Fruit fly (Drosophila melanogaster) whole organism, wandering third instar larva: ENCODE measurements around the gene Osbp.

Experiments used
- Abd-B ChIP-seq: fragments of >200 bp; optimal IDR thresholded peaks from 2 replicates; lab custom pipeline; 2017; ENCODE audit warnings: missing biosample characterization, missing genetic modification characterization
- CG9705 ChIP-seq: fragments of 200-800 bp; sonication (Bioruptor generic); optimal IDR thresholded peaks from 2 replicates; lab custom pipeline; 2018; ENCODE audit warnings: missing biosample characterization, mild to moderate bottlenecking, missing genetic modification characterization
- CrebA ChIP-seq: fragments of 200-800 bp; sonication (Bioruptor generic); optimal IDR thresholded peaks from 2 replicates; lab custom pipeline; 2016; ENCODE audit warnings: missing biosample characterization, mild to moderate bottlenecking, missing genetic modification characterization, borderline replicate concordance
- Dfd ChIP-seq: fragments of >200 bp; optimal IDR thresholded peaks from 2 replicates; lab custom pipeline; 2017; ENCODE audit warnings: missing biosample characterization, missing genetic modification characterization
- Dif ChIP-seq: fragments of 200-275, 200-300 bp; sonication (Bioruptor generic); optimal IDR thresholded peaks from 2 replicates; lab custom pipeline; 2018; ENCODE audit warnings: missing biosample characterization, missing genetic modification characterization; ENCODE audit not compliant: partially characterized antibody
- GATAd ChIP-seq: sonication (Bioruptor generic); optimal IDR thresholded peaks from 2 replicates; lab custom pipeline; 2016; ENCODE audit warnings: missing biosample characterization, missing genetic modification characterization
- HLH106 ChIP-seq: fragments of 200-800 bp; optimal IDR thresholded peaks from 3 replicates; lab custom pipeline; 2019; ENCODE audit warnings: missing biosample characterization, mild to moderate bottlenecking, missing genetic modification characterization, moderate library complexity
- Hnf4 ChIP-seq: fragments of 200-800 bp; sonication (Bioruptor generic); optimal IDR thresholded peaks from 2 replicates; lab custom pipeline; 2016; ENCODE audit warnings: missing biosample characterization, mild to moderate bottlenecking, missing genetic modification characterization
- Jra ChIP-seq: sonication (Bioruptor generic); optimal IDR thresholded peaks from 2 replicates; lab custom pipeline; 2016; ENCODE audit warnings: missing biosample characterization, missing genetic modification characterization
- Mio ChIP-seq: sonication (Bioruptor generic); optimal IDR thresholded peaks from 2 replicates; lab custom pipeline; 2016; ENCODE audit warnings: missing biosample characterization, missing genetic modification characterization
- Myc ChIP-seq: fragments of >200 bp; optimal IDR thresholded peaks from 2 replicates; lab custom pipeline; 2017
- N ChIP-seq: fragments of >200 bp; optimal IDR thresholded peaks from 2 replicates; lab custom pipeline; 2018; ENCODE audit warnings: missing biosample characterization, missing external identifiers, missing genetic modification characterization
- Sp1 ChIP-seq: fragments of 200-800 bp; sonication (Bioruptor generic); optimal IDR thresholded peaks from 3 replicates; lab custom pipeline; 2019; ENCODE audit warnings: missing biosample characterization, mild to moderate bottlenecking, missing genetic modification characterization, moderate library complexity
- Vsx2 ChIP-seq: fragments of 200-300, 225-300 bp; sonication (Bioruptor generic); optimal IDR thresholded peaks from 2 replicates; lab custom pipeline; 2018; ENCODE audit warnings: missing biosample characterization, missing genetic modification characterization; ENCODE audit not compliant: partially characterized antibody
- br ChIP-seq: fragments of 200-800 bp; sonication (Bioruptor generic); optimal IDR thresholded peaks from 2 replicates; lab custom pipeline; 2016; ENCODE audit warnings: missing biosample characterization, missing genetic modification characterization
- brk ChIP-seq: fragments of 200-800 bp; sonication (Bioruptor generic); optimal IDR thresholded peaks from 2 replicates; lab custom pipeline; 2016; ENCODE audit warnings: missing biosample characterization, mild to moderate bottlenecking, missing genetic modification characterization
- dmrt93B ChIP-seq: fragments of 200-800 bp; sonication (Bioruptor generic); optimal IDR thresholded peaks from 2 replicates; lab custom pipeline; 2018; ENCODE audit warnings: missing biosample characterization, mild to moderate bottlenecking, missing genetic modification characterization
- dsf ChIP-seq: sonication (Bioruptor generic); optimal IDR thresholded peaks from 2 replicates; lab custom pipeline; 2016; ENCODE audit warnings: missing biosample characterization, missing genetic modification characterization, borderline replicate concordance
- ey ChIP-seq: fragments of 200-800 bp; sonication (Bioruptor generic); optimal IDR thresholded peaks from 2 replicates; lab custom pipeline; 2016; ENCODE audit warnings: missing biosample characterization, missing genetic modification characterization
- foxo ChIP-seq, 2 experiments: fragments of 200-800 bp; sonication (Bioruptor generic); optimal IDR thresholded peaks; 2 replicates in 1 of 2; 3 replicates in 1 of 2; lab custom pipeline; 2016 to 2017; ENCODE audit warnings: missing biosample characterization in 2 of 2, missing genetic modification characterization in 2 of 2
- fru ChIP-seq: fragments of 200-800 bp; sonication (Bioruptor generic); optimal IDR thresholded peaks from 3 replicates; lab custom pipeline; 2016; ENCODE audit warnings: missing biosample characterization, mild to moderate bottlenecking, missing genetic modification characterization
- h ChIP-seq: fragments of 200-800 bp; sonication (Bioruptor generic); optimal IDR thresholded peaks from 3 replicates; lab custom pipeline; 2016; ENCODE audit warnings: missing biosample characterization, mild to moderate bottlenecking, missing genetic modification characterization
- jim ChIP-seq: fragments of 175-275, 200-325 bp; sonication (Bioruptor generic); optimal IDR thresholded peaks from 2 replicates; lab custom pipeline; 2016; ENCODE audit warnings: missing biosample characterization, mild to moderate bottlenecking, missing genetic modification characterization
- lola ChIP-seq: fragments of >200 bp; optimal IDR thresholded peaks from 2 replicates; lab custom pipeline; 2017; ENCODE audit warnings: missing biosample characterization, missing genetic modification characterization
- pan ChIP-seq: fragments of >200 bp; optimal IDR thresholded peaks from 2 replicates; lab custom pipeline; 2017
- psq ChIP-seq: fragments of 200-800 bp; sonication (Bioruptor generic); optimal IDR thresholded peaks from 3 replicates; lab custom pipeline; 2017; ENCODE audit warnings: missing biosample characterization, mild to moderate bottlenecking, missing genetic modification characterization, moderate library complexity
- sage ChIP-seq: fragments of 200-800 bp; sonication (Bioruptor generic); optimal IDR thresholded peaks from 2 replicates; lab custom pipeline; 2016; ENCODE audit warnings: missing biosample characterization, mild to moderate bottlenecking, missing genetic modification characterization
- sv ChIP-seq: fragments of 200-800 bp; sonication (Bioruptor generic); optimal IDR thresholded peaks from 3 replicates; lab custom pipeline; 2016; ENCODE audit warnings: missing biosample characterization, missing genetic modification characterization
- tai ChIP-seq: sonication (Bioruptor generic); optimal IDR thresholded peaks from 2 replicates; lab custom pipeline; 2016; ENCODE audit warnings: missing biosample characterization, missing genetic modification characterization
- usp ChIP-seq: fragments of >200 bp; optimal IDR thresholded peaks from 2 replicates; lab custom pipeline; 2017; ENCODE audit warnings: missing biosample characterization, missing genetic modification characterization
- woc ChIP-seq: sonication (Bioruptor generic); optimal IDR thresholded peaks from 2 replicates; lab custom pipeline; 2016; ENCODE audit warnings: missing biosample characterization, mild to moderate bottlenecking, missing genetic modification characterization

Gene Osbp

dm6 chr3R:24934542-24934941 is 3.5 kb downstream of the Osbp start:
- no peak for TF ChIP-seq dmrt93B
- TF ChIP-seq h (GFP tag; lab: Kevin White, UChicago): no peak
- no peak for TF ChIP-seq pan (lab: Kevin White, UChicago)
- TF ChIP-seq dsf: no peak
- no peak for TF ChIP-seq CG9705 (GFP tag; lab: Kevin White, UChicago)
- no peak for TF ChIP-seq Sp1 (GFP tag; lab: Kevin White, UChicago)
- no peak for TF ChIP-seq foxo (GFP tag; optimal IDR thresholded peaks at IDR 0.05; lab: Kevin White, UChicago)
- TF ChIP-seq woc (GFP tag; lab: Kevin White, UChicago): no peak
- TF ChIP-seq Myc (lab: Kevin White, UChicago): no peak
- TF ChIP-seq ey (GFP tag; lab: Kevin White, UChicago): no peak

dm6 chr3R:24931856-24932255 is 6.2 kb downstream of the Osbp start, which contains the start of gene CG11771:
Gene CG11771, plus strand, starts transcription at chr3R:24932010.
- TF ChIP-seq Dif: no peak
- no peak for TF ChIP-seq usp (GFP tag; lab: Kevin White, UChicago)
- TF ChIP-seq Sp1 (GFP tag; lab: Kevin White, UChicago): no peak
- TF ChIP-seq psq (GFP tag; lab: Kevin White, UChicago): no peak
- TF ChIP-seq foxo (GFP tag; optimal IDR thresholded peaks at IDR 0.05; lab: Kevin White, UChicago): no peak
- no peak for TF ChIP-seq jim (GFP tag; lab: Kevin White, UChicago)
- TF ChIP-seq lola (GFP tag; lab: Kevin White, UChicago): no peak
- no peak for TF ChIP-seq dsf
- no peak for TF ChIP-seq CrebA (GFP tag; lab: Kevin White, UChicago)
- no peak for TF ChIP-seq Jra
- TF ChIP-seq br (GFP tag; lab: Kevin White, UChicago): no peak
- TF ChIP-seq fru (GFP tag; lab: Kevin White, UChicago): no peak
- no peak for TF ChIP-seq h (GFP tag; lab: Kevin White, UChicago)
- no peak for TF ChIP-seq ey (GFP tag; lab: Kevin White, UChicago)
- TF ChIP-seq pan (lab: Kevin White, UChicago): no peak
- no peak for TF ChIP-seq woc (GFP tag; lab: Kevin White, UChicago)

- TF ChIP-seq Myc (lab: Kevin White, UChicago): peak; percentile 43
- TF ChIP-seq usp (GFP tag; lab: Kevin White, UChicago): no peak
- TF ChIP-seq HLH106: no peak
- TF ChIP-seq Dfd (GFP tag; lab: Kevin White, UChicago): no peak
- no peak for TF ChIP-seq CrebA (GFP tag; lab: Kevin White, UChicago)
- peak; percentile 92 for TF ChIP-seq Vsx2 (GFP tag; lab: Kevin White, UChicago)
- TF ChIP-seq Mio (GFP tag; lab: Kevin White, UChicago): no peak
Measured at dm6 chr3R:24926752-24927320, 11.2 kb downstream of the Osbp start.

dm6 chr3R:24924916-24925315 is 13.1 kb downstream of the Osbp start, which contains the start of gene Trf4-2:
Gene Trf4-2, plus strand, starts transcription at chr3R:24925216.
- TF ChIP-seq Myc (lab: Kevin White, UChicago) (no peak), usp (GFP tag; lab: Kevin White, UChicago) (no peak), GATAd (no peak), sage (GFP tag; lab: Kevin White, UChicago) (no peak), h (GFP tag; lab: Kevin White, UChicago) (no peak), dmrt93B (no peak), HLH106 (no peak), brk (GFP tag; lab: Kevin White, UChicago) (no peak), N (GFP tag; lab: Kevin White, UChicago) (no peak), br (GFP tag; lab: Kevin White, UChicago) (no peak), Dif (no peak), CG9705 (GFP tag; lab: Kevin White, UChicago) (no peak), fru (GFP tag; lab: Kevin White, UChicago) (no peak), tai (no peak), sv (GFP tag; lab: Kevin White, UChicago) (no peak), Sp1 (GFP tag; lab: Kevin White, UChicago) (no peak)
- TF ChIP-seq, all 38 proteins: peak for 0

dm6 chr3R:24922270-24922669 is 15.8 kb downstream of the Osbp start, which contains the start of gene Mink:
Gene Mink, plus strand, starts transcription at chr3R:24922473.
- TF ChIP-seq dmrt93B (no peak), N (GFP tag; lab: Kevin White, UChicago) (no peak), woc (GFP tag; lab: Kevin White, UChicago) (no peak), GATAd (no peak), Hnf4 (GFP tag; lab: Kevin White, UChicago) (no peak), Vsx2 (GFP tag; lab: Kevin White, UChicago) (no peak), pan (lab: Kevin White, UChicago) (no peak), Abd-B (GFP tag; lab: Kevin White, UChicago) (no peak), sage (GFP tag; lab: Kevin White, UChicago) (no peak), br (GFP tag; lab: Kevin White, UChicago) (no peak), usp (GFP tag; lab: Kevin White, UChicago) (no peak), brk (GFP tag; lab: Kevin White, UChicago) (no peak), Dfd (GFP tag; lab: Kevin White, UChicago) (no peak), sv (GFP tag; lab: Kevin White, UChicago) (no peak), jim (GFP tag; lab: Kevin White, UChicago) (no peak), Dif (no peak), psq (GFP tag; lab: Kevin White, UChicago) (no peak), lola (GFP tag; lab: Kevin White, UChicago) (no peak)
